Worm (Caenorhabditis elegans): ENCODE results near the gene F17C11.26.

DNA sequence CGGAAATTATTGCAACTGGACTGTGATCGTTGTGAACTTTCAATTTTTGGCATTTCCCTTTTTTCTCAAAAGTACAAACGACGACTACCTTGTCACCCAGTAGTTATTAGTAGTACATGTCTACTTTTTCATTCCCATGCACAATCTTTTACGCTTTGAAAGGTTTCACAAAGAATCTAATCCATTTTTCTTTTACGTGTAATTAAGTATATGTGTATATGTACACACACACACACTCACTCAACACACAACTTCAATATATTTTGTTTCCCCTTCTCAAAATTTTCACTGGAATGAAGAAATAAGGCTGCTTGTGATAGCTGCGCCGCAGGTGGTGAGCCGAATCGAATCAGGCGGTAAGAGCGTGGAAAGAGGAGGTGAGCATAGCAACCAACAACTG is 16.5 kb upstream of the F17C11.26 start, which contains the start of gene F58B4.6:
- TF ChIP-seq W03F9.2 (tag; optimal IDR thresholded peaks at IDR 0.05) (no peak), him-1 (tag; optimal IDR thresholded peaks at IDR 0.05) (no peak), dao-5 (tag; optimal IDR thresholded peaks at IDR 0.05) (no peak)

Data from whole organism, L4/young adult.